Worm (Caenorhabditis elegans) whole organism, L1 larva: ENCODE results near the gene copz-1.

ENCODE experiments used
- dpl-1 ChIP-seq, 3 experiments: fragments of 150-350 bp in 2 of 3; sonication (generic microtip) in 1 of 3; optimal IDR thresholded peaks; 2 replicates each; lab custom pipeline; 2014 to 2017; ENCODE audit warnings: missing biosample characterization in 3 of 3, missing genetic modification characterization in 3 of 3, missing genetic modification reagents in 3 of 3
- jun-1 ChIP-seq: fragments of 150-350 bp; optimal IDR thresholded peaks from 2 replicates; lab custom pipeline; 2014; ENCODE audit warnings: missing biosample characterization, missing genetic modification reagents, missing genetic modification characterization
- mef-2 ChIP-seq: fragments of 150-350 bp; optimal IDR thresholded peaks from 2 replicates; lab custom pipeline; 2014; ENCODE audit warnings: missing biosample characterization, missing genetic modification characterization
- nhr-11 ChIP-seq: fragments of 150-350 bp; optimal IDR thresholded peaks from 2 replicates; lab custom pipeline; 2014; ENCODE audit warnings: missing biosample characterization, missing genetic modification characterization
- nhr-237 ChIP-seq: fragments of 150-350 bp; optimal IDR thresholded peaks from 2 replicates; lab custom pipeline; 2014; ENCODE audit warnings: missing biosample characterization, missing genetic modification characterization
- pqm-1 ChIP-seq: sonication (generic microtip); optimal IDR thresholded peaks from 3 replicates; lab custom pipeline; 2017; ENCODE audit warnings: missing biosample characterization, missing genetic modification characterization

- TF ChIP-seq nhr-237 (tag; lab: Kevin White, UChicago) (peak; percentile 40), nhr-11 (tag; lab: Kevin White, UChicago) (peak; percentile 9), dpl-1 (GFP tag; optimal IDR thresholded peaks at IDR 0.05; lab: Kevin White, UChicago) (peak; percentile 75 to 85 (median 80)), mef-2 (tag; lab: Kevin White, UChicago) (no peak), jun-1 (tag; lab: Kevin White, UChicago) (peak; percentile 0), pqm-1 (tag; lab: Kevin White, UChicago) (no peak)
Observed at ce11 chrII:10872541-10872940, at the start of gene copz-1, which contains the start of gene cyn-4.
